Fruit fly (Drosophila melanogaster): ENCODE data around the gene Idgf2.

Gene Idgf2

dm6 chr2L:16476517-16476916, 29.4 kb downstream of the Idgf2 start (continued):
- TF ChIP-seq Blimp-1 (GFP tag; optimal IDR thresholded peaks at IDR 0.05): peak; percentile 34
- TF ChIP-seq stwl (tag; optimal IDR thresholded peaks at IDR 0.05): no peak
- TF ChIP-seq NfI (GFP tag; optimal IDR thresholded peaks at IDR 0.05): peak; percentile 2
- no peak for TF ChIP-seq D19A (tag; optimal IDR thresholded peaks at IDR 0.05)
- TF ChIP-seq Aef1 (GFP tag; IDR thresholded peaks at IDR 0.05): no peak
- peak; percentile 40 for TF ChIP-seq CG12071 (GFP tag; optimal IDR thresholded peaks at IDR 0.05)
- peak; percentile 41 for TF ChIP-seq gcm (GFP tag; optimal IDR thresholded peaks at IDR 0.05)
- TF ChIP-seq mirr (GFP tag; optimal IDR thresholded peaks at IDR 0.05): no peak
- peak; percentile 55 for TF ChIP-seq Vsx1 (GFP tag; optimal IDR thresholded peaks at IDR 0.05)
- TF ChIP-seq Hr39 (optimal IDR thresholded peaks at IDR 0.05): no peak
- peak; percentile 45 for TF ChIP-seq gsb-n (tag; optimal IDR thresholded peaks at IDR 0.05)
- TF ChIP-seq Mes4 (GFP tag; optimal IDR thresholded peaks at IDR 0.05): peak; percentile 7
- peak; percentile 38 for TF ChIP-seq CG8359 (GFP tag; optimal IDR thresholded peaks at IDR 0.05; ENCODE audit: borderline replicate concordance)
- peak; percentile 61 for TF ChIP-seq Asciz (GFP tag; optimal IDR thresholded peaks at IDR 0.05)
- no peak for TF ChIP-seq CG15011 (GFP tag; optimal IDR thresholded peaks at IDR 0.05)
- TF ChIP-seq CG4328 (GFP tag; optimal IDR thresholded peaks at IDR 0.05): no peak
- TF ChIP-seq CG15479 (GFP tag; optimal IDR thresholded peaks at IDR 0.05): peak; percentile 26
- no peak for TF ChIP-seq CG14965 (GFP tag; optimal IDR thresholded peaks at IDR 0.05; ENCODE audit: borderline replicate concordance)
- TF ChIP-seq lab (GFP tag; optimal IDR thresholded peaks at IDR 0.05): peak; percentile 29
- peak; percentile 42 for TF ChIP-seq CG14710 (tag; optimal IDR thresholded peaks at IDR 0.05)
- no peak for TF ChIP-seq ham (GFP tag; IDR thresholded peaks at IDR 0.05)
- no peak for TF ChIP-seq CG7963 (GFP tag; IDR thresholded peaks at IDR 0.05; ENCODE audit: partially characterized antibody)
- peak; percentile 10 for TF ChIP-seq CrebB (tag; optimal IDR thresholded peaks at IDR 0.05)
- no peak for TF ChIP-seq pho (GFP tag; optimal IDR thresholded peaks at IDR 0.05)
- TF ChIP-seq fd96Cb (tag; optimal IDR thresholded peaks at IDR 0.05): no peak
- peak; percentile 70 for TF ChIP-seq CG2202 (tag; optimal IDR thresholded peaks at IDR 0.05)
- peak; percentile 82 for TF ChIP-seq ATbp (GFP tag; optimal IDR thresholded peaks at IDR 0.05)
- peak; percentile 2 for TF ChIP-seq CG7987 (GFP tag; optimal IDR thresholded peaks at IDR 0.05)
- TF ChIP-seq sc (optimal IDR thresholded peaks at IDR 0.05): no peak
- TF ChIP-seq sc (GFP tag; optimal IDR thresholded peaks at IDR 0.05): peak; percentile 48
- no peak for TF ChIP-seq eyg (GFP tag; optimal IDR thresholded peaks at IDR 0.05)
- TF ChIP-seq zfh1 (GFP tag; IDR thresholded peaks at IDR 0.05): peak; percentile 49; the same call in 2 of the 3 replicates
- TF ChIP-seq pfk (GFP tag; optimal IDR thresholded peaks at IDR 0.05): no peak
- TF ChIP-seq CG2678 (tag; optimal IDR thresholded peaks at IDR 0.05): peak; percentile 56
- peak; percentile 57; the same call in 1 of the 3 replicates for TF ChIP-seq ci (GFP tag; IDR thresholded peaks at IDR 0.05)
- TF ChIP-seq ttk (GFP tag; IDR thresholded peaks at IDR 0.05): no peak
- TF ChIP-seq CG12769 (tag; optimal IDR thresholded peaks at IDR 0.05): peak; percentile 38
- peak; percentile 19 for TF ChIP-seq CG4424 (GFP tag; optimal IDR thresholded peaks at IDR 0.05)
- TF ChIP-seq bab2 (GFP tag; optimal IDR thresholded peaks at IDR 0.05): no peak
- peak; percentile 18 for TF ChIP-seq Sry-β (GFP tag; optimal IDR thresholded peaks at IDR 0.05)
- TF ChIP-seq CG7745 (tag; optimal IDR thresholded peaks at IDR 0.05): peak; percentile 31
- TF ChIP-seq btn (GFP tag; optimal IDR thresholded peaks at IDR 0.05): no peak
- peak; percentile 33 for TF ChIP-seq Kr (GFP tag; optimal IDR thresholded peaks at IDR 0.05)
- TF ChIP-seq CG5180 (GFP tag; optimal IDR thresholded peaks at IDR 0.05): no peak
- TF ChIP-seq fd102C (GFP tag; optimal IDR thresholded peaks at IDR 0.05): peak; percentile 77
- TF ChIP-seq CG12942 (GFP tag; optimal IDR thresholded peaks at IDR 0.05): peak; percentile 41
- no peak for TF ChIP-seq Dref (GFP tag; IDR thresholded peaks at IDR 0.05)
- no peak for TF ChIP-seq CG10147 (GFP tag; optimal IDR thresholded peaks at IDR 0.05)
- TF ChIP-seq Usf (GFP tag; optimal IDR thresholded peaks at IDR 0.05): no peak
- TF ChIP-seq Fer2 (tag; optimal IDR thresholded peaks at IDR 0.05): no peak

Measured in whole organism, embryonic.